Worm (Caenorhabditis elegans) whole organism, late embryonic: ENCODE results near the gene C33D9.6.
"Not testable (repeated sequence)": the region's sequence is repeated elsewhere in the genome, so short reads cannot be mapped to it uniquely, and the experiment has no call there.

Experiments
- C08G9.2 ChIP-seq: sonication (generic microtip); optimal IDR thresholded peaks from 2 replicates; lab custom pipeline; 2016; ENCODE audit warnings: mild to moderate bottlenecking, missing genetic modification characterization, moderate library complexity, missing compliant biosample characterization
- elt-2 ChIP-seq: sonication (generic microtip); optimal IDR thresholded peaks from 2 replicates; lab custom pipeline; 2016; ENCODE audit warnings: missing genetic modification reagents, missing genetic modification characterization, missing compliant biosample characterization
- eyg-1 ChIP-seq: sonication (generic microtip); optimal IDR thresholded peaks from 2 replicates; lab custom pipeline; 2016; ENCODE audit warnings: missing genotype, missing genetic modification characterization, missing compliant biosample characterization
- lin-11 ChIP-seq: fragments of 200-800 bp; sonication (Bioruptor generic); optimal IDR thresholded peaks from 2 replicates; lab custom pipeline; 2018; ENCODE audit warnings: mild to moderate bottlenecking, missing genetic modification characterization, missing compliant biosample characterization
- nhr-232 ChIP-seq: sonication (generic microtip); optimal IDR thresholded peaks from 2 replicates; lab custom pipeline; 2016; ENCODE audit warnings: missing genetic modification characterization, missing compliant biosample characterization
- sox-4 ChIP-seq: sonication (generic microtip); optimal IDR thresholded peaks from 2 replicates; lab custom pipeline; 2017; ENCODE audit warnings: mild to moderate bottlenecking, missing genetic modification characterization, inconsistent platforms, missing compliant biosample characterization
- tbx-2 ChIP-seq: sonication (generic microtip); optimal IDR thresholded peaks from 2 replicates; lab custom pipeline; 2016; ENCODE audit warnings: missing genetic modification characterization, missing compliant biosample characterization

DNA sequence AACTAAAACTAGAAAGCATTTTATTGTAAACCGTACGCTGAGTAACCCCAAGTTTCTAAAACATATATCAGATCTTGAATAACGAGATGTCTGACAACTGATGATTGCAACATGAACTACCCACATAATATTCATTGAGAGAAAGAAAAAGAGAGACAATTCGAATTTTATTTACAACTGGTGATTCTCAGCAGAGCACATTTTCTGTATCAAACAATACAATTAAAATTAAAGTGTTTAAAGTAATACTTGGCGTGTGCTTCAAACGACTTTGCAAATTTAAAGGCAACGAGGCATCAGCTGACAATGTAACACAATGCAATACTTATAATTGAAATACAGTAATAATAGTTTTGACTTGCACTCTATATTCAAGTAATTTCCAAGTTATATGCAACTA lies 10.1 kb upstream of the C33D9.6 start, which contains the start of gene C33D9.10:
- not testable (repeated sequence) for TF ChIP-seq C08G9.2, lin-11, eyg-1, sox-4, tbx-2, nhr-232, elt-2 (tag; lab: Kevin White, UChicago)
